Fruit fly (Drosophila melanogaster) whole organism: ENCODE measurements around the gene CG31251.
A peak's percentile ranks its signal among the peaks of the same experiment; 100 is the strongest.

ENCODE experiments used
- CG8478 ChIP-seq: fragments of >200 bp; optimal IDR thresholded peaks from 2 replicates; lab custom pipeline; 2018; ENCODE audit warnings: inconsistent platforms
- Dll ChIP-seq: fragments of >200 bp; optimal IDR thresholded peaks from 2 replicates; lab custom pipeline; 2017
- EcR ChIP-seq, 2 experiments: fragments of >200 bp; optimal IDR thresholded peaks; 2 replicates each; lab custom pipeline; 2017; ENCODE audit warnings: missing biosample characterization in 2 of 2, missing genetic modification characterization in 2 of 2, missing genetic modification reagents in 2 of 2
- pan ChIP-seq: fragments of >200 bp; optimal IDR thresholded peaks from 2 replicates; lab custom pipeline; 2017
- psq ChIP-seq: fragments of >200 bp; optimal IDR thresholded peaks from 2 replicates; lab custom pipeline; 2017
- usp ChIP-seq: fragments of >200 bp; optimal IDR thresholded peaks from 2 replicates; lab custom pipeline; 2017; ENCODE audit warnings: missing biosample characterization, missing genetic modification characterization, mixed read lengths

Gene CG31251

dm6 chr3R:17711646-17711975, 26.9 kb upstream of the CG31251 start:
- TF ChIP-seq Dll, result no peak
- TF ChIP-seq psq (lab: Kevin White, UChicago), result no peak
- no peak for TF ChIP-seq pan (lab: Kevin White, UChicago)
- TF ChIP-seq CG8478 (lab: Kevin White, UChicago), result no peak
- TF ChIP-seq EcR (GFP tag; optimal IDR thresholded peaks at IDR 0.05; lab: Kevin White, UChicago), result no peak
- TF ChIP-seq usp (GFP tag; lab: Kevin White, UChicago), result no peak

DNA sequence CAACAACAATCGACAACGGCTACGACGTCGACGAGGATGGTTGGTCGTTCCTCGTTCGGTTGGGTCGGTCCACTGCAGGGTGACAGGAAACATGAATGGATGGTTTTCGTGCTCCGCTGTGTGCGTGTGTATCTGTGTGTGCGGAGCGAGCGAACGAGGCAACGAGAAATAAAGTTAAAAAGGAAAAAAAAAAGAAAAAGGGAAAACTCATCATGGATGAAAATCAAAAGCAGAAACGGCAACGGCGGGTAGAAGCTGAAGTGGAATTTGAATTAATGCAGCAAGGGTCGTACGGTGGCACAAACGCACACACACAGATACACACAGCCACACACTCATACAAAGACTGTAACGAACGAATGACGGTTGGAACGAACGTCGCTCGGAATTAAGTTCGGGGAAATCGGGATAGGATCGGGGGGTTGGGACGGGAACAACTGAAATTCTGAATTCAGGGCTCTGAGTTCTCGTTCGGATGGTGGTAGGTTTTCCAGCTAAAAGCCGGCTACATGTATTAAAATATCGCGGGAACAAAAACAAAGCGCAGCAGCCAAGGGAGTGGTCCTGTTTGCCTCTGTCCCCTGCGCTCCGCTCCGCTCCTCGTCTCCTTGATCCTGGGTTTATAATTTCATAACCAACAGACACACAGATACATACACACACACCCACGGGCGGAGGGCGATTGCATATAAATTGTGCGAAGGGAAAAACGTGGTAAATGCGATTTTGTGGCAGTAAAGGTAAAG, 26.4 kb upstream of the CG31251 start:
- no peak for TF ChIP-seq pan (lab: Kevin White, UChicago)
- TF ChIP-seq Dll, result peak; percentile 48

dm6 chr3R:17710418-17710817, 25.7 kb upstream of the CG31251 start:
- TF ChIP-seq EcR (GFP tag; optimal IDR thresholded peaks at IDR 0.05; lab: Kevin White, UChicago), result no peak
- TF ChIP-seq usp (GFP tag; lab: Kevin White, UChicago), result no peak
- no peak for TF ChIP-seq Dll
- TF ChIP-seq CG8478 (lab: Kevin White, UChicago), result no peak
- TF ChIP-seq pan (lab: Kevin White, UChicago), result no peak

dm6 chr3R:17709623-17710145, 25.0 kb upstream of the CG31251 start:
- TF ChIP-seq pan (lab: Kevin White, UChicago) (no peak), usp (GFP tag; lab: Kevin White, UChicago) (no peak), psq (lab: Kevin White, UChicago) (no peak), EcR (GFP tag; optimal IDR thresholded peaks at IDR 0.05; lab: Kevin White, UChicago) (no peak), Dll (no peak), CG8478 (lab: Kevin White, UChicago) (no peak)

DNA sequence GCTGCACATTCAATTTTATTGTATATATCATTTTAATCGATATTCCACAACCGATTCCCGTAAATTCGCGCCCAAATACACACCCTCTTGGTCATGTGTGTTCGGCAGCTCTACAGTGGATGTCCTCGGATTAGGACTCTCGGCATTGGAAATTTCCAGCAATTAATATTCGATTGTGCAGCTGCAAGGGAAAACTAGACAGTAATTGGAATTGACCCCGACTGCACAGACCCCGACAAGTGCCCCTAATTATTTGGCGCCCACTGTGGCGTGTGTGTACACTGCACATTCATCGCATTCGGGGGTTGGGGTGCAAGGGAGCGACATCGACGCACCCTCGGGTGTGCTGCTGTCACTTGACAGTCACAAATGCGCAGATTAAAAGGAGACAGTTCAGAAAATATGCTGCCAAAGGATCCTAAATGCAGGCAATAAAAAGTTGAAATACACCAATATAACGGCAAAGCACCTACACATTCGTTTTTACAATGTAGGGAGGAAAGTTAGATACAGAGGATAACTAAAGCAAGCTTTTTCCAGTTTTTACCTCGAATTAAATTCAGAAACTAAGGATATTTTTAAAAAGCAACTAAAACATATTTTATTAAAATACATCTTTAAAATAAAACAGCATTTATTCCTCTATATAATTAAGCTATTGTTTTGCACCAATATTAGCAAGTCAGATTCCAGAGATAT, 24.2 kb upstream of the CG31251 start:
- no peak for TF ChIP-seq EcR (GFP tag; optimal IDR thresholded peaks at IDR 0.05; lab: Kevin White, UChicago)

dm6 chr3R:17707799-17708198, 23.1 kb upstream of the CG31251 start:
- TF ChIP-seq Dll (no peak), psq (lab: Kevin White, UChicago) (no peak), pan (lab: Kevin White, UChicago) (no peak), usp (GFP tag; lab: Kevin White, UChicago) (no peak), CG8478 (lab: Kevin White, UChicago) (no peak), EcR (GFP tag; optimal IDR thresholded peaks at IDR 0.05; lab: Kevin White, UChicago) (no peak)

DNA sequence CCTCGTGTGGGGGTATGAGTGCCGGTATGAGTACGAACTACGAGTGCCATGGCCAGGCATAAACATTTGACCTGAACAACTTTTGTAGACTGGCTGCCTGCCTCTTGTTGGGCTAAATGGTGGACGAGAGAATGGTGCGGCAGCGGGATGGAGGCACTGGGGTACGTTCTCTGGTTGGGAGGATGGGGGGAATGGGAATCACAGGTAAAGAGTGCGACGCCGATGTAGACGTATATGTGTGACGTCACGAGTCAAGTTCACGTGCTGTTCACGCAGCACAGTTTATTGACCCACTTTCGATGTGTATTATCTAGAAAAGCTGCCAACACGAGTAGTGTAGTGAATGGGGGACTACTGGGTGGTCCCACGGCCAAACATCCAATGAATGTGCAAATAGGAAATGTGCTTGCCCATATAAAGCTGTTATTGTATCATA, 22.3 kb upstream of the CG31251 start:
- TF ChIP-seq pan (lab: Kevin White, UChicago) (no peak), usp (GFP tag; lab: Kevin White, UChicago) (no peak), Dll (no peak), CG8478 (lab: Kevin White, UChicago) (no peak), psq (lab: Kevin White, UChicago) (no peak), EcR (GFP tag; optimal IDR thresholded peaks at IDR 0.05; lab: Kevin White, UChicago) (no peak)

- no peak for TF ChIP-seq usp (GFP tag; lab: Kevin White, UChicago)
- no peak for TF ChIP-seq Dll
- TF ChIP-seq psq (lab: Kevin White, UChicago), result no peak
- TF ChIP-seq EcR (GFP tag; optimal IDR thresholded peaks at IDR 0.05; lab: Kevin White, UChicago), result no peak
- TF ChIP-seq pan (lab: Kevin White, UChicago), result no peak
- TF ChIP-seq CG8478 (lab: Kevin White, UChicago), result no peak
These were observed 21.4 kb upstream of the CG31251 start for dm6 chr3R:17705899-17706831.

DNA sequence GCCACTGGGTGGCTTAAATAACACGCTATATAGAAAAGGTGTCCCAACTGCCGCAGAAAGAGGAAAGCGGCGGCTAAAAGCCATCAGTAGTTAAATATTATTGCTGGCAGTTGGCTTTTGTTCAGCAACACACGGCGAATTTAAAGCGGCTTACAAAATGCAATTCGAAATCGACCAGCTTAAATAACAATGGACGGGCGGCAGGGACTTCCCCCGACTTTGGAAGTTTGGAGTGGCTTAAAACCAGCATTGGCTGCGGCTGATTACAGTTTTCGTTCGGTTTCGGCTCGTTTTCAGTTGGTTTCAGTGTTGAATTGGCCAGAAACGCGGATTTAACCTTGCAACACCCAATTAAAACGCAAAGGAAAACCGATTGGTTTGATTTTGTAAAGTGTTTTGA, 20.4 kb upstream of the CG31251 start:
- TF ChIP-seq pan (lab: Kevin White, UChicago) (no peak), EcR (GFP tag; optimal IDR thresholded peaks at IDR 0.05; lab: Kevin White, UChicago) (no peak), psq (lab: Kevin White, UChicago) (no peak), Dll (no peak), CG8478 (lab: Kevin White, UChicago) (no peak), usp (GFP tag; lab: Kevin White, UChicago) (no peak)

DNA sequence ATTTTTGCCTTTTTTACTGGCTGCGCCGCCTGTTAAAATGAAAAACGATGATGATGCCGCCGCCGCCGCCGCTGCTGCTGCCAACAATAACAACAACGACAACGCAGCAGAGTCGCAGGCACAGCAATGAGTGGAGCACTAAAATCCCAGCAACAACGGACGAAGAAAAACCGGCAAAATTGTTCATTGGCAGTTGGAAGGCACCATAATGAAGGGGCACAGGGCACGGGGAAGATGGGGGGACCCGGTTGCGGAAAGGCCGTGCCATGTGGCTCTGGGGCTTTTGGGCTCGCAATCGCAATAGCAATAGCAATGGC, 19.8 kb upstream of the CG31251 start:
- TF ChIP-seq Dll (peak; percentile 52), EcR (GFP tag; optimal IDR thresholded peaks at IDR 0.05; lab: Kevin White, UChicago) (no peak)

DNA sequence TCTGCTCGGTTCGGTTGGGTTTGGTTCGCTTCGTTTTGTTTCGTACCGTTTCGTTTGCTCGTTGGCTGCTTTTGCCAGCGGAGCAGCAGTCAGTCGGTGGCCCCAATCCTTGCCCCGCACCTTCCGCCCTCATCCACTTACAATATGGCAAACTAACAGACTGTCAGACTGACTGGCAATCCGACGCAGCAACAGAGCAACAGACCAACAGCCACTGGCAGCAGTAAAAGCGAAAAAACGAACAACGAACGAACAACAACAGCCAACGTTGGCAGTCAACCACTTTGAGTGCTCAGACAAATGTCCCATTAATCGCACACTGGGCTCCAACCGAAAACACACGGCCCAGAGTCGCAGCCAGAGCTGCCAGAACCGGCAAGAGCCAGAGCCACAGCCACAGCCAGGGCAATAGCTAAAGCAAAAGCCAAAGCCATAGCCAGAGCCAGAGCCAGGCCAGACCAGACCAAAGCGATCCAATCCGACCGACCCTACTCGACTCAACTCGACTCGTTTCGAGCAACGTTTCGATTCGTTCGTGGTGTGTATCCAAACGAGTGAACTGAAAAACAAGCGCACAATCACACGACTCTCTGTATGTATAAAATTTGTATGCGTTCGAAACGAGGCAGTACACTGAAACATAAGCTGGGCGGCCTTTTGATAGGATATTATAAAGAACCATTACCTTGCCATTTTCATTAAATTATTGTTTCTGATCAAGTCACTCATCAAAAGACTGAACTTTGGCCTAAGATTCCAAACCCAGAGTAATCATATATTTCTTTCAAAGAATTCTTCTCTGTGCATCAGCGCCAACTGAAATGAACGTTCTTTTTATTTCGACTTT, 19.2 kb upstream of the CG31251 start:
- TF ChIP-seq usp (GFP tag; lab: Kevin White, UChicago) (no peak), EcR (GFP tag; optimal IDR thresholded peaks at IDR 0.05; lab: Kevin White, UChicago) (no peak), pan (lab: Kevin White, UChicago) (no peak), CG8478 (lab: Kevin White, UChicago) (no peak), psq (lab: Kevin White, UChicago) (no peak), Dll (peak; percentile 5)
